Worm (Caenorhabditis elegans) whole organism, L1 larva: ENCODE results near the gene srh-308.

Source experiments
- C04F5.9 ChIP-seq: sonication (generic microtip); optimal IDR thresholded peaks from 2 replicates; lab custom pipeline; 2016; ENCODE audit warnings: missing genetic modification characterization, missing compliant biosample characterization
- C16A3.4 ChIP-seq: fragments of 150-350 bp; optimal IDR thresholded peaks from 2 replicates; lab custom pipeline; 2014; ENCODE audit warnings: missing biosample characterization, missing genetic modification characterization
- F16B12.6 ChIP-seq: fragments of 150-350 bp; optimal IDR thresholded peaks from 2 replicates; lab custom pipeline; 2014; ENCODE audit warnings: missing biosample characterization, missing genetic modification characterization
- Y116A8C.19 ChIP-seq: sonication (generic microtip); optimal IDR thresholded peaks from 2 replicates; lab custom pipeline; 2016; ENCODE audit warnings: missing compliant biosample characterization, missing genetic modification characterization, borderline replicate concordance
- ama-1 ChIP-seq: fragments of 150-350 bp; optimal IDR thresholded peaks from 2 replicates; lab custom pipeline; 2014
- ceh-82 ChIP-seq, 3 experiments: fragments of 150-350 bp in 1 of 3; sonication (generic microtip) in 2 of 3; optimal IDR thresholded peaks; 2 replicates each; lab custom pipeline; 2014 to 2017; ENCODE audit warnings: missing biosample characterization in 3 of 3, missing genetic modification characterization in 3 of 3
- efl-1 ChIP-seq, 4 experiments: fragments of 150-350 bp; optimal IDR thresholded peaks in 3 of 4; peaks in 1 of 4; 1 replicate in 1 of 4; 2 replicates in 3 of 4; lab custom pipeline; 2014; ENCODE audit warnings: missing biosample characterization in 2 of 4, missing genetic modification characterization in 2 of 4, missing genetic modification reagents in 2 of 4
- efl-3 ChIP-seq: fragments of 200-800 bp; sonication (Bioruptor generic); optimal IDR thresholded peaks from 2 replicates; lab custom pipeline; 2018; ENCODE audit warnings: mild to moderate bottlenecking, missing genetic modification characterization, missing compliant biosample characterization
- egl-27 ChIP-seq, 2 experiments: fragments of 150-350 bp in 1 of 2; sonication (generic microtip); optimal IDR thresholded peaks; 3 replicates each; lab custom pipeline; 2017 to 2018; ENCODE audit warnings: missing biosample characterization in 2 of 2, missing genetic modification characterization in 2 of 2, missing genetic modification reagents in 2 of 2
- elt-3 ChIP-seq, 6 experiments: fragments of 150-350 bp in 1 of 6; sonication (generic microtip); optimal IDR thresholded peaks; 2 replicates each; lab custom pipeline; 2017 to 2018; ENCODE audit warnings: missing biosample characterization in 6 of 6, missing genetic modification characterization in 6 of 6, inconsistent platforms in 1 of 6
- ets-5 ChIP-seq: fragments of 200-800 bp; sonication (Bioruptor generic); IDR thresholded peaks from 2 replicates; pipeline ENCODE4 v1.3.6; 2022; ENCODE audit warnings: missing genetic modification characterization, missing compliant biosample characterization
- fos-1 ChIP-seq: fragments of 150-350 bp; optimal IDR thresholded peaks from 2 replicates; lab custom pipeline; 2014; ENCODE audit warnings: missing biosample characterization, missing genetic modification characterization
- hpl-2 ChIP-seq: fragments of 150-350 bp; optimal IDR thresholded peaks from 2 replicates; lab custom pipeline; 2014; ENCODE audit warnings: missing biosample characterization, missing genetic modification reagents, missing genetic modification characterization
- irx-1 ChIP-seq: sonication (generic microtip); optimal IDR thresholded peaks from 2 replicates; lab custom pipeline; 2016; ENCODE audit warnings: missing genetic modification characterization, missing compliant biosample characterization
- jun-1 ChIP-seq: fragments of 150-350 bp; optimal IDR thresholded peaks from 2 replicates; lab custom pipeline; 2014; ENCODE audit warnings: missing biosample characterization, missing genetic modification reagents, missing genetic modification characterization
- lin-13 ChIP-seq: fragments of 150-350 bp; optimal IDR thresholded peaks from 2 replicates; lab custom pipeline; 2014; ENCODE audit warnings: missing biosample characterization, missing genetic modification reagents, missing genetic modification characterization
- lin-15B ChIP-seq: fragments of 150-350 bp; sonication (generic microtip); optimal IDR thresholded peaks from 3 replicates; lab custom pipeline; 2014; ENCODE audit warnings: missing biosample characterization, missing genetic modification characterization
- lsy-2 ChIP-seq, 2 experiments: fragments of 150-350 bp; optimal IDR thresholded peaks; 2 replicates each; lab custom pipeline; 2014; ENCODE audit warnings: missing biosample characterization in 2 of 2, missing genetic modification characterization in 2 of 2
- mep-1 ChIP-seq: fragments of 150-350 bp; optimal IDR thresholded peaks from 2 replicates; lab custom pipeline; 2014; ENCODE audit warnings: missing biosample characterization, missing genetic modification characterization
- nhr-12 ChIP-seq: sonication (generic microtip); optimal IDR thresholded peaks from 2 replicates; lab custom pipeline; 2017; ENCODE audit warnings: missing biosample characterization, missing genetic modification characterization
- nhr-19 ChIP-seq: fragments of 200-800 bp; sonication (Bioruptor generic); conservative IDR thresholded peaks from 2 replicates; pipeline ENCODE4 v1.3.6; 2022; ENCODE audit warnings: missing genetic modification characterization, missing compliant biosample characterization
- nhr-20 ChIP-seq: sonication (generic microtip); optimal IDR thresholded peaks from 2 replicates; lab custom pipeline; 2016; ENCODE audit warnings: mild to moderate bottlenecking, missing genetic modification characterization, missing compliant biosample characterization
- nhr-237 ChIP-seq: fragments of 150-350 bp; optimal IDR thresholded peaks from 2 replicates; lab custom pipeline; 2014; ENCODE audit warnings: missing biosample characterization, missing genetic modification characterization
- nhr-71 ChIP-seq: sonication (generic microtip); optimal IDR thresholded peaks from 2 replicates; lab custom pipeline; 2016; ENCODE audit warnings: mild to moderate bottlenecking, missing genetic modification characterization, moderate library complexity, missing compliant biosample characterization
- nhr-90 ChIP-seq: sonication (generic microtip); optimal IDR thresholded peaks from 2 replicates; lab custom pipeline; 2016; ENCODE audit warnings: mild to moderate bottlenecking, missing genetic modification characterization, missing compliant biosample characterization; ENCODE audit not compliant: poor library complexity
- pax-3 ChIP-seq: fragments of 200-800 bp; sonication (Bioruptor generic); optimal IDR thresholded peaks from 2 replicates; lab custom pipeline; 2018; ENCODE audit warnings: mild to moderate bottlenecking, missing genetic modification characterization, moderate library complexity, missing compliant biosample characterization
- rnt-1 ChIP-seq: sonication (generic microtip); optimal IDR thresholded peaks from 2 replicates; lab custom pipeline; 2016; ENCODE audit warnings: mild to moderate bottlenecking, missing genetic modification characterization, moderate library complexity, missing compliant biosample characterization
- snpc-4 ChIP-seq: fragments of 150-350 bp; optimal IDR thresholded peaks from 2 replicates; lab custom pipeline; 2014; ENCODE audit warnings: missing biosample characterization, missing genetic modification characterization
- sptf-1 ChIP-seq: fragments of 150-350 bp; optimal IDR thresholded peaks from 2 replicates; lab custom pipeline; 2014; ENCODE audit warnings: missing biosample characterization, missing genetic modification characterization
- sup-37 ChIP-seq: fragments of 200-800 bp; sonication (Bioruptor generic); optimal IDR thresholded peaks from 2 replicates; lab custom pipeline; 2018; ENCODE audit warnings: mild to moderate bottlenecking, missing genetic modification characterization, missing compliant biosample characterization
- unc-130 ChIP-seq: fragments of 150-350 bp; optimal IDR thresholded peaks from 2 replicates; lab custom pipeline; 2017; ENCODE audit warnings: missing biosample characterization, missing genetic modification characterization, inconsistent platforms
- unc-30 ChIP-seq: sonication (generic microtip); optimal IDR thresholded peaks from 2 replicates; lab custom pipeline; 2017; ENCODE audit warnings: missing biosample characterization, missing genetic modification characterization
- unc-62 ChIP-seq: fragments of 150-350 bp; optimal IDR thresholded peaks from 2 replicates; lab custom pipeline; 2014; ENCODE audit warnings: missing biosample characterization, missing genetic modification reagents, missing genetic modification characterization
- zag-1 ChIP-seq: fragments of 150-350 bp; optimal IDR thresholded peaks from 2 replicates; lab custom pipeline; 2014; ENCODE audit warnings: missing biosample characterization, missing genetic modification characterization
- zip-4 ChIP-seq: fragments of 200-800 bp; sonication (Bioruptor generic); optimal IDR thresholded peaks from 2 replicates; lab custom pipeline; 2018; ENCODE audit warnings: mild to moderate bottlenecking, missing genetic modification characterization, moderate library complexity, missing compliant biosample characterization
- ztf-4 ChIP-seq: fragments of 150-350 bp; optimal IDR thresholded peaks from 2 replicates; lab custom pipeline; 2014; ENCODE audit warnings: missing biosample characterization, missing genetic modification characterization

srh-308 gene

DNA sequence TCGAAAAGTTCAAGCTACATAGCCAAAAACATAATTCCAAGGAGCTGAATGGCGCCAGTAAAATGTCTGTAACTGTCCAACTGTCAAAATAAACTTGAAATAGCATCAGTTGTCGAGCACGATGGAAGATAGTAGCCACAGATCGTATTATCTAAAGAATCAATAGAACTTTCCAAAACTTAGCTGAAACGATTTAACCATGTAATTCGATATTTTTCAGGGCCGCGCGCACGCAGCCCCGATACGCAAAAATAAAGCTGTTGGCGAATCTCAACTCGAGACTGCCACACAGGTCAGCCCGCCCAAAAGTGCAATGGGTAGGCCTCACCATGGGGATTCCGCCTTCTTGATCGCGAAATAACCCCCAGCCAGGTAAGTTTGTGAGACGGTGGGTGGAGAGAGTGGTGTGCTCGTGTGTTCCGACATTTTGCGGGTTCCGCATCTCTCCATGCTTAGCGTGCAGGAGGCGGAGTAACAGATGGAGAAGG lies 10.9 kb upstream of the srh-308 start (continued):
- TF ChIP-seq C16A3.4 (tag; lab: Kevin White, UChicago) (no peak), hpl-2 (GFP tag; lab: Kevin White, UChicago) (peak; percentile 38), lsy-2 (tag; optimal IDR thresholded peaks at IDR 0.05; lab: Kevin White, UChicago) (no peak), F16B12.6 (tag; lab: Kevin White, UChicago) (no peak), mep-1 (tag; lab: Kevin White, UChicago) (no peak), nhr-71 (tag; lab: Kevin White, UChicago) (peak; percentile 84), ama-1 (lab: Kevin White, UChicago) (peak; percentile 71), nhr-20 (tag; lab: Kevin White, UChicago) (peak; percentile 69), elt-3 (tag; optimal IDR thresholded peaks at IDR 0.05; lab: Kevin White, UChicago) (no peak), zag-1 (no peak), nhr-237 (tag; lab: Kevin White, UChicago) (no peak), snpc-4 (tag; lab: Kevin White, UChicago) (peak; percentile 97), zip-4 (GFP tag; lab: Kevin White, UChicago) (peak; percentile 33), unc-62 (GFP tag; lab: Kevin White, UChicago) (no peak), C04F5.9 (tag; lab: Kevin White, UChicago) (no peak), Y116A8C.19 (tag; lab: Kevin White, UChicago) (no peak), nhr-90 (tag; lab: Kevin White, UChicago) (peak; percentile 87), nhr-19 (peak; percentile 79), efl-1 (optimal IDR thresholded peaks at IDR 0.05; lab: Kevin White, UChicago) (peak; percentile 10 to 48), efl-1 (GFP tag; optimal IDR thresholded peaks at IDR 0.05 in 1 of 2; lab: Kevin White, UChicago) (peak in 1 of 2 experiments; percentile 92), nhr-12 (tag; lab: Kevin White, UChicago) (no peak), ztf-4 (tag; lab: Kevin White, UChicago) (no peak), lin-15B (tag; lab: Kevin White, UChicago) (no peak), pax-3 (tag; lab: Kevin White, UChicago) (peak; percentile 52), unc-30 (tag; lab: Kevin White, UChicago) (no peak), sup-37 (peak; percentile 9), fos-1 (peak; percentile 46), efl-3 (GFP tag; lab: Kevin White, UChicago) (no peak), rnt-1 (peak; percentile 81)

- TF ChIP-seq nhr-237 (tag; lab: Kevin White, UChicago) (no peak), lin-13 (GFP tag; lab: Kevin White, UChicago) (no peak), C04F5.9 (tag; lab: Kevin White, UChicago) (no peak), unc-130 (tag; lab: Kevin White, UChicago) (no peak), sptf-1 (tag; lab: Kevin White, UChicago) (no peak)
Measured at ce11 chrV:14027384-14027783, 10.0 kb upstream of the srh-308 start, which contains the start of gene T08G5.3. Gene T08G5.3 (minus strand): TSS chrV:14027484.

ce11 chrV:14026194-14026593 lies 8.8 kb upstream of the srh-308 start, which contains the start of gene T08G5.2:
Gene T08G5.2 (minus strand): TSS chrV:14026294.
- TF ChIP-seq sup-37 (no peak), unc-30 (tag; lab: Kevin White, UChicago) (no peak), irx-1 (no peak), mep-1 (tag; lab: Kevin White, UChicago) (no peak), jun-1 (tag; lab: Kevin White, UChicago) (no peak), egl-27 (tag; optimal IDR thresholded peaks at IDR 0.05; lab: Kevin White, UChicago) (no peak), lin-15B (tag; lab: Kevin White, UChicago) (no peak), ets-5 (GFP tag; lab: Robert Waterston, UW) (no peak), unc-130 (tag; lab: Kevin White, UChicago) (no peak), ceh-82 (tag; optimal IDR thresholded peaks at IDR 0.05; lab: Kevin White, UChicago) (no peak), lin-13 (GFP tag; lab: Kevin White, UChicago) (no peak)
